Worm (Caenorhabditis elegans) whole organism, early embryonic: Measurements from ENCODE around the gene M106.2.

ENCODE experiments used
- B0310.2 ChIP-seq: sonication (generic microtip); optimal IDR thresholded peaks from 2 replicates; lab custom pipeline; 2016; ENCODE audit warnings: mild to moderate bottlenecking, missing genetic modification characterization, missing compliant biosample characterization
- F13C5.2 ChIP-seq: sonication (generic microtip); optimal IDR thresholded peaks from 2 replicates; lab custom pipeline; 2017; ENCODE audit warnings: mild to moderate bottlenecking, missing genetic modification characterization, inconsistent platforms, missing compliant biosample characterization
- aly-1 ChIP-seq: sonication (generic microtip); optimal IDR thresholded peaks from 2 replicates; lab custom pipeline; 2016; ENCODE audit warnings: missing genetic modification characterization, missing compliant biosample characterization
- ama-1 ChIP-seq: fragments of 150-350 bp; optimal IDR thresholded peaks from 2 replicates; lab custom pipeline; 2014
- ceh-13 ChIP-seq: fragments of 200-800 bp; sonication (Bioruptor generic); optimal IDR thresholded peaks from 2 replicates; lab custom pipeline; 2018; ENCODE audit warnings: mild to moderate bottlenecking, missing genetic modification characterization, missing compliant biosample characterization
- flt-1 ChIP-seq: fragments of 200-800 bp; sonication (Bioruptor generic); IDR thresholded peaks from 2 replicates; pipeline ENCODE4 v1.3.6; 2022; ENCODE audit warnings: missing genetic modification characterization, missing compliant biosample characterization
- hmbx-1 ChIP-seq: sonication (generic microtip); optimal IDR thresholded peaks from 2 replicates; lab custom pipeline; 2016; ENCODE audit warnings: mild to moderate bottlenecking, missing genetic modification characterization, missing compliant biosample characterization
- hmg-4 ChIP-seq: fragments of 200-800 bp; sonication (Bioruptor generic); optimal IDR thresholded peaks from 2 replicates; lab custom pipeline; 2018; ENCODE audit warnings: mild to moderate bottlenecking, missing genetic modification characterization, missing compliant biosample characterization
- scrt-1 ChIP-seq: fragments of 200-800 bp; sonication (Bioruptor generic); IDR thresholded peaks from 2 replicates; pipeline ENCODE4 v1.3.6; 2022; ENCODE audit warnings: missing genetic modification characterization, missing compliant biosample characterization
- sea-1 ChIP-seq: fragments of 200-800 bp; sonication (Bioruptor generic); conservative IDR thresholded peaks from 2 replicates; pipeline ENCODE4 v1.3.6; 2022; ENCODE audit warnings: missing genetic modification characterization, missing compliant biosample characterization
- tbx-11 ChIP-seq: fragments of 200-800 bp; sonication (Bioruptor generic); IDR thresholded peaks from 2 replicates; pipeline ENCODE4 v1.3.6; 2022; ENCODE audit warnings: missing genetic modification characterization, missing compliant biosample characterization
- tbx-37 ChIP-seq: fragments of 200-800 bp; sonication (Bioruptor generic); conservative IDR thresholded peaks from 2 replicates; pipeline ENCODE4 v1.3.6; 2022; ENCODE audit warnings: missing genetic modification reagents, missing genetic modification characterization, missing compliant biosample characterization
- tra-4 ChIP-seq: sonication (generic microtip); optimal IDR thresholded peaks from 2 replicates; lab custom pipeline; 2017; ENCODE audit warnings: missing genetic modification characterization, missing compliant biosample characterization

ce11 chrII:10885868-10886514 lies 36.2 kb upstream of the M106.2 start, which contains the start of gene F44F4.3:
- TF ChIP-seq sea-1 (GFP tag; lab: Robert Waterston, UW) (no peak), tra-4 (tag; lab: Kevin White, UChicago) (no peak), aly-1 (tag; lab: Kevin White, UChicago) (no peak), F13C5.2 (tag; lab: Kevin White, UChicago) (no peak), tbx-37 (GFP tag; lab: Robert Waterston, UW) (no peak), flt-1 (GFP tag; lab: Robert Waterston, UW) (no peak), ama-1 (lab: Kevin White, UChicago) (no peak), hmg-4 (GFP tag; lab: Kevin White, UChicago) (no peak), hmbx-1 (tag; lab: Kevin White, UChicago) (no peak), ceh-13 (GFP tag; lab: Kevin White, UChicago) (no peak), tbx-11 (GFP tag; lab: Robert Waterston, UW) (no peak), B0310.2 (no peak), scrt-1 (GFP tag; lab: Robert Waterston, UW) (no peak)
